Fruit fly (Drosophila melanogaster): Measurements from ENCODE around the gene brv3.

Gene brv3

DNA sequence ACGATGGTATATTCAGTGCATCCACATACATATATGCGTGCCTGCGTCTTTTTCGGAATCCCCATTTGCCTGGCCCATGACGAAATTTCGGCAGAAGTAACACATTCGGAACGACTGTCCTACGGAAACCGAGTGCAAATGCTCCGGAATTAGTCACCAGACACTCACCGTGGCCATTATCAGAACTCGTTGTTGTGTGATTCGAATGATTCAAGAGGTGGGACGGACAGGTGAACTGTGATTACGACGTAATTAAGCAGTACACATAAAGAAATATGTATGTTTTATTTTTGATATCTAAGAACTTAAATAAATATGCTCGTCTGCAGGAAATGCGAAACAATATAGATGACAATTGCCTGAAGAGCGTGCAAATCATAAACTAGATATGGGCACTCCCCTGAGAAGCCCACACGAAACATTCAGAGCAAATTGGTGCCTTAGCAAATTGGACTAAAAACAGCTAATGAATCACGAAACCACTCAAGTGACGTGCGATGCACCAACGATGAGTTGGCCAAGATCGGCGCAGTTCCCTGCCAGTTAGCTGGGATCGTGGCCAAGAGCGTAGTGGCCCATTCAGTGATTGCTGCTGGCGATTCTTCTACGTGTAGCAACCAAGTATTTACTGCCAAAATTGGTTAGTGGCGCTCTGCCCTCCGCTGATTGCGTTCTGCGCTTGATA lies 32.9 kb downstream of the brv3 start:
- TF ChIP-seq Pif1A (GFP tag; optimal IDR thresholded peaks at IDR 0.05) (no peak), CG14655 (GFP tag; optimal IDR thresholded peaks at IDR 0.05) (no peak), D1 (tag; optimal IDR thresholded peaks at IDR 0.05) (no peak), CG10348 (GFP tag; IDR thresholded peaks at IDR 0.05) (no peak), Pif1B (GFP tag; optimal IDR thresholded peaks at IDR 0.05) (no peak), CG34367 (tag; optimal IDR thresholded peaks at IDR 0.05) (no peak), CG8301 (tag; optimal IDR thresholded peaks at IDR 0.05) (no peak)

DNA sequence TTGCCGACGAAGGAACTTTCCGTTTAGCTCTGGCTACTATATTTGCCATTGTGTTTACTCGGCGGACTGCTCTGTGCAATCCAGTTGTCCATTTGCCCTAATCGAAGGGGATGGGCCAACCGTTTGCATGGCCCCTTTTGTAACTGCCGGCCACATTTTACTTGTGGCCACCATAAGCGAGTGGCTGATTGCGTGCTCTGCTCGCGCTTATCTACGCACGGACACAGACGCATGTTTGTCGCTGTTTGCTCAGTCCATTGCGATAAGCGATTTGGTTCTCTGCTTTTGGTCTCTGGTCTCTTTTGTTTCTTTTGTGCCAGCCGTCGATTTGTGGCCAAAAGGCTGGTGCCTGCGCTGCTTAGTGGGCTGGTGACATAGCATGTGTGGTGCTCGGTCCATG lies 33.8 kb downstream of the brv3 start:
- TF ChIP-seq EcR (GFP tag; optimal IDR thresholded peaks at IDR 0.05) (peak; percentile 46), Pif1B (GFP tag; optimal IDR thresholded peaks at IDR 0.05) (no peak)

DNA sequence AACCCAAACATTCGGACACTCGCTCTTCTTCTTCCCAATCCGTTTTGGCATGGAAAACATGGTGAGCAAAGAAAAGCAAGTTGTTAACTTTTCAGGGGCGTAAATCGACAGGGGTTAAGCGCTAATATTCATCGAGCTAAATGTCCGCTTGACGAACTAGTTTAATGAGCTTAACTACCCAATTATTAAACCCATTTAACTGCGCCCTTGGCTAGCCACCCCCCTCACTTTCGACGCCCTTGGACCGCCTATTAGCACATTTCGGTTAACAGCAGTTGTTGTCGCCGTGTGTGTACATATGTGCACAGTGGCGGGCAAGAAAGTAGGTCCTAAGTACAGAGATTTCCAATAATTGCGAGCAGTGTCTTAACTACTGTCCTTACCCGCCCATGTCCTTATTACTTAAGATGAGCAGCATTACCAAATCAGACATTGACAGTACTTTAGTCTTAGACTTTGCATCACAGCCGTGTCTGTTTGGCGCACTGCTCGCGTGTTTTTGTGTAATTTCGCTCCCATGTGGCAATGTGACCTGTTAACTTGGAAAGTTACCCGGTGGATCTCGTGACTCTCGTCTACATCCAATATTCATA lies 34.8 kb downstream of the brv3 start:
- TF ChIP-seq gl (tag; optimal IDR thresholded peaks at IDR 0.05) (peak; percentile 32), CG34367 (tag; optimal IDR thresholded peaks at IDR 0.05) (peak; percentile 69), Pif1B (GFP tag; optimal IDR thresholded peaks at IDR 0.05) (peak; percentile 89), D1 (tag; optimal IDR thresholded peaks at IDR 0.05) (peak; percentile 43), CG12605 (GFP tag; IDR thresholded peaks at IDR 0.05) (peak; percentile 90), CG10348 (GFP tag; IDR thresholded peaks at IDR 0.05) (peak; percentile 83), CG8301 (tag; optimal IDR thresholded peaks at IDR 0.05) (peak; percentile 90), CG8159 (tag; optimal IDR thresholded peaks at IDR 0.05) (peak; percentile 76), fd96Ca (GFP tag; IDR thresholded peaks at IDR 0.05) (peak; percentile 98), CG4496 (GFP tag; IDR thresholded peaks at IDR 0.05) (peak; percentile 98), Pif1A (GFP tag; optimal IDR thresholded peaks at IDR 0.05) (peak; percentile 93), Ets98B (GFP tag; IDR thresholded peaks at IDR 0.05) (peak; percentile 97), Snoo (tag; optimal IDR thresholded peaks at IDR 0.05) (peak; percentile 91), CG17806 (tag; optimal IDR thresholded peaks at IDR 0.05) (peak; percentile 71), CG13204 (GFP tag; optimal IDR thresholded peaks at IDR 0.05) (no peak), rn (GFP tag; IDR thresholded peaks at IDR 0.05) (peak; percentile 90), CG15710 (tag; optimal IDR thresholded peaks at IDR 0.05) (peak; percentile 79), CG32121 (GFP tag; IDR thresholded peaks at IDR 0.05) (peak; percentile 96), EcR (GFP tag; optimal IDR thresholded peaks at IDR 0.05) (no peak), CG14655 (GFP tag; optimal IDR thresholded peaks at IDR 0.05) (peak; percentile 85), CG9948 (tag; optimal IDR thresholded peaks at IDR 0.05) (peak; percentile 80)

DNA sequence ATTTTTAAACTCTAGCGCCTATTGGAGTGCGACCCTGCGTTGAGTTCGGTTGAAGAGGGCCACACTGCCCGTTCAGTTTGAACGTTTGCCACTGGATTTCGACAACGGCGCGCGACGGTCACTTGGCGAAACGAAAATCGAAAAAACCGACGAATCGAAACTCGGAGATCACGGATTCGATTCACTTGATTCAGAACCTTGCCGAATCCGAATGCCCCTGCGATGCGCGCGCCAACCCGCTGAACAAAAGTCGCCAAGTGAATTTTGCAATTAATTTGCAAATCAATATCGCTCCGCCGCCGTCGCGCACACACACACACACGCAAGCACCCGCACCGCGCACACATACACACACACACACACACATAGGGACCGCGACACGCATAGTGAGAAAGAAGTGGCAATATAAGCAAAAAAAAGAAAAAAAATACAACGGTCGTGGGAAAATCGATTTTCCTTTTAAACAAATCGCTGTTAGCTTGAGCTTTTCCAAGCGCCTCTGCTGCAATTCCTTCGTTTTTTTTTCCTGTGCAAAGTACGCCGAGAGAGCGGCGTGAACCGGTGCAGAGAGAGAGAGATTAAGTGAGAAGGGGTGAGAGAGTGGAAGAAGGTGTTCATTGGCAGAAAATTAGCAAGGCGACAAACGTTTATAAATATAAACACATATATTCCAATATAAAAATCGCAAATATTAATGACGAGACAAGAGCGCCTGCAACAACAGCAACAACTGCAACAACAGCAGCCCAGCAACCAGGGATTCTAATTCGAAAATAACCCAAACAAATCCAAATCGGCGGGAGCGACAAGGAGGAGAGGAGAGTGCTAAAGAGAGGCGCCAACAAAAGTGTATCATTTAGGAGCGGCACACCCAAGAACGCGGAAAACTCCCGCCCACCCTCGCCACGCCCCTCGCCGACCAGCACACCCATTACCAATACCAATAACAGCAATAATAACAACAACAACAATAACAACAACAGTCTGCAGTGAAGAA lies 35.7 kb downstream of the brv3 start, which contains the start of gene egh:
egh (plus strand) TSS at position 89 of the 997 bp plus-strand sequence.
- TF ChIP-seq CG8159 (tag; optimal IDR thresholded peaks at IDR 0.05) = peak; percentile 41
- TF ChIP-seq CG4496 (GFP tag; IDR thresholded peaks at IDR 0.05) = peak; percentile 91
- TF ChIP-seq rn (GFP tag; IDR thresholded peaks at IDR 0.05) = peak; percentile 69
- peak; percentile 26 for TF ChIP-seq EcR (GFP tag; optimal IDR thresholded peaks at IDR 0.05)
- TF ChIP-seq CG34367 (tag; optimal IDR thresholded peaks at IDR 0.05) = peak; percentile 10
- no peak for TF ChIP-seq CG10348 (GFP tag; IDR thresholded peaks at IDR 0.05)
- peak; percentile 80 for TF ChIP-seq Pif1A (GFP tag; optimal IDR thresholded peaks at IDR 0.05)
- peak; percentile 46 for TF ChIP-seq CG9948 (tag; optimal IDR thresholded peaks at IDR 0.05)
- peak; percentile 59; the same call in 1 of the 2 replicates for TF ChIP-seq CG32121 (GFP tag; IDR thresholded peaks at IDR 0.05)
- peak; percentile 84 for TF ChIP-seq Ets98B (GFP tag; IDR thresholded peaks at IDR 0.05)
- TF ChIP-seq D1 (tag; optimal IDR thresholded peaks at IDR 0.05) = no peak
- TF ChIP-seq Snoo (tag; optimal IDR thresholded peaks at IDR 0.05) = peak; percentile 52
- peak; percentile 58 for TF ChIP-seq CG8301 (tag; optimal IDR thresholded peaks at IDR 0.05)
- TF ChIP-seq CG15710 (tag; optimal IDR thresholded peaks at IDR 0.05) = peak; percentile 29
- peak; percentile 76 for TF ChIP-seq CG14655 (GFP tag; optimal IDR thresholded peaks at IDR 0.05)
- TF ChIP-seq Pif1B (GFP tag; optimal IDR thresholded peaks at IDR 0.05) = peak; percentile 83
- TF ChIP-seq CG13204 (GFP tag; optimal IDR thresholded peaks at IDR 0.05) = peak; percentile 75
- peak; percentile 10 for TF ChIP-seq gl (tag; optimal IDR thresholded peaks at IDR 0.05)
- peak; percentile 86 for TF ChIP-seq fd96Ca (GFP tag; IDR thresholded peaks at IDR 0.05)
- TF ChIP-seq CG12605 (GFP tag; IDR thresholded peaks at IDR 0.05) = peak; percentile 74
- peak; percentile 52 for TF ChIP-seq CG17806 (tag; optimal IDR thresholded peaks at IDR 0.05)

DNA sequence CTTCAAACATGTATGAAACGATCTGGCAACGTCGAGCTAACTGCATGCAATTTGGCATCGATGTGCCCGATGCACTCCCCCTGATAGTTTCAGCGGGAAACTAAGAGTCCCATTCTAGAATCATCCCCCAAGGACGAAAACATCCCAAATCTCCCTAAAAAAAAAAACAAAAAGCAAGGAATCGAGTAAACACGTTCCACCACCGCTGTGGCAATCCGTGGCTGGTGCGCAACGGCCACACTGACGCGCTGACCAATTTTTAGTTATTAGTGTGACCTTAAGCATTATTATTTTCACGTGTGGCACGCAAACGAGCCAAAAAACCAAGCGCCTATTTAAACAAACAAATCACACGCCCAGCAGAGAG lies 38.7 kb downstream of the brv3 start, which contains the start of gene wds:
wds (plus strand) TSS at position 265 of the 367 bp plus-strand sequence.
- TF ChIP-seq Ets98B (GFP tag; IDR thresholded peaks at IDR 0.05) = no peak
- no peak for TF ChIP-seq CG15710 (tag; optimal IDR thresholded peaks at IDR 0.05)
- TF ChIP-seq EcR (GFP tag; optimal IDR thresholded peaks at IDR 0.05) = no peak

All from whole organism, pupa.